Fruit fly (Drosophila melanogaster) whole organism: ENCODE results near the gene Tis11.

Source experiments
- pan ChIP-seq: fragments of >200 bp; optimal IDR thresholded peaks from 2 replicates; lab custom pipeline; 2017
- psq ChIP-seq: fragments of >200 bp; optimal IDR thresholded peaks from 2 replicates; lab custom pipeline; 2017

DNA sequence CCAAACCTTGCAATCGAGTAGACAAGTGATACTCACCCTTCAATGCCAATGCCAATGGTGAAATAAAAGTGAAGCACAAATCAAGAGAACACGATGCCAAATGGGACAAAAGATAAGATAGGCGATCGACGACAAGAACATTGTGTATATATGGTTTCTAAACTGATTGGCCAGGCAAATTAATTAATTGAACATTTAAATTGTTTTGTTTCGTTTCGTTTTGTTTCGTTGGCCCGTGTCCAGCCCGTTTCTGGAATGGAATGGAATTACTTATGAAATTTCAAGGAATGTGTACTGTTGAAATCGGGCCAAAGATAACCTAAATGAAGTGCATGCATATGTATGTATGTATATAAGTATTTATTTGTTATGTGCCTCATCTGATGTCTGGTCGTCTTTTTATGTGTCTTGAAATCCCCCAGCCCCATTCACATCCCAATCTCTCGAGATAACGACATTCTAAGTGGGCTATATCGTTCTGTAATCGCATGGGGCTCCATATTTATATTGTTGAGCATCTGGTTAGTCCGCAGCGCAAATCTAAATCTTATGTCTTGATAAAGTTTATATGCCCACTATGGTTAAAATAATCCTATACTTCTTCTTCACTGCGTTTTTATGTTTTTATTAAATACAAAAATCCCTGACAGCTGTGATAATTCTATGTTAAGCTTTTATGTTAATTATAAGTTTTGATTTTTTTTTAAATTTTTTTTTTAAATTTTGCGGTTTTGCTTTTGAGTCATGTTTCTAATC, 16.8 kb downstream of the Tis11 start:
- TF ChIP-seq psq (lab: Kevin White, UChicago) (no peak), pan (no peak)
